Fruit fly (Drosophila melanogaster) whole organism, embryonic: Measurements from ENCODE around the gene Ntf-2.

Experiments used
- Ada2b ChIP-seq: fragments of 200-800 bp; sonication (Bioruptor generic); IDR thresholded peaks from 2 replicates; pipeline ENCODE4 v1.3.6; 2022; ENCODE audit warnings: missing biosample characterization, missing genetic modification characterization
- Adf1 ChIP-seq: fragments of 200-800 bp; sonication (Bioruptor generic); IDR thresholded peaks from 2 replicates; pipeline ENCODE4 v1.3.6; 2022; ENCODE audit warnings: missing biosample characterization, missing genetic modification characterization
- Atf6 ChIP-seq: fragments of 200-800 bp; sonication (Bioruptor generic); IDR thresholded peaks from 2 replicates; pipeline ENCODE4 v1.3.6; 2022; ENCODE audit warnings: missing biosample characterization, missing genetic modification characterization
- CG10267 ChIP-seq: fragments of 200-800 bp; sonication (Bioruptor generic); optimal IDR thresholded peaks from 2 replicates; lab custom pipeline; 2018; ENCODE audit warnings: missing biosample characterization, mild to moderate bottlenecking, missing genetic modification characterization, moderate library complexity
- CG10366 ChIP-seq: fragments of 200-800 bp; sonication (Bioruptor generic); IDR thresholded peaks from 2 replicates; pipeline ENCODE4 v1.3.6; 2022; ENCODE audit warnings: missing biosample characterization, missing genetic modification characterization
- CG10654 ChIP-seq: fragments of 200-800 bp; sonication (Bioruptor generic); optimal IDR thresholded peaks from 2 replicates; lab custom pipeline; 2016; ENCODE audit warnings: missing biosample characterization, missing genetic modification characterization
- CG11723 ChIP-seq: fragments of 200-800 bp; sonication (Bioruptor generic); optimal IDR thresholded peaks from 2 replicates; lab custom pipeline; 2017; ENCODE audit warnings: missing biosample characterization, mild to moderate bottlenecking, missing genetic modification characterization
- CG12155 ChIP-seq: fragments of 200-800 bp; sonication (Bioruptor generic); optimal IDR thresholded peaks from 3 replicates; lab custom pipeline; 2016; ENCODE audit warnings: missing biosample characterization, missing genetic modification characterization
- CG12942 ChIP-seq: fragments of 200-800 bp; sonication (Bioruptor generic); optimal IDR thresholded peaks from 3 replicates; lab custom pipeline; 2016; ENCODE audit warnings: missing biosample characterization, missing genetic modification characterization
- CG16863 ChIP-seq: fragments of 200-800 bp; sonication (Bioruptor generic); optimal IDR thresholded peaks from 3 replicates; lab custom pipeline; 2016; ENCODE audit warnings: missing biosample characterization, missing genetic modification characterization
- CG17912 ChIP-seq: fragments of 200-800 bp; sonication (Bioruptor generic); optimal IDR thresholded peaks from 2 replicates; lab custom pipeline; 2018; ENCODE audit warnings: missing biosample characterization, mild to moderate bottlenecking, missing genetic modification characterization
- CG2129 ChIP-seq: fragments of 200-800 bp; sonication (Bioruptor generic); IDR thresholded peaks from 2 replicates; pipeline ENCODE4 v1.3.6; 2022; ENCODE audit warnings: missing biosample characterization, missing genetic modification characterization; ENCODE audit not compliant: partially characterized antibody
- CG2678 ChIP-seq: fragments of 200-800 bp; sonication (Bioruptor generic); optimal IDR thresholded peaks from 3 replicates; lab custom pipeline; 2019; ENCODE audit warnings: missing biosample characterization, mild to moderate bottlenecking, missing genetic modification characterization, moderate library complexity
- CG6689 ChIP-seq: fragments of 200-800 bp; sonication (Bioruptor generic); IDR thresholded peaks from 2 replicates; pipeline ENCODE4 v1.3.6; 2022; ENCODE audit warnings: missing biosample characterization, missing genetic modification characterization
- CG6854 ChIP-seq: fragments of 200-800 bp; sonication (Bioruptor generic); optimal IDR thresholded peaks from 3 replicates; lab custom pipeline; 2017; ENCODE audit warnings: missing biosample characterization, mild to moderate bottlenecking, missing genetic modification characterization
- CG7963 ChIP-seq: fragments of 200-800 bp; sonication (Bioruptor generic); IDR thresholded peaks from 3 replicates; pipeline ENCODE4 v1.3.6; 2022; ENCODE audit warnings: missing biosample characterization, missing genetic modification characterization; ENCODE audit not compliant: partially characterized antibody
- CG8290 ChIP-seq, 3 experiments: fragments of 200-800 bp; sonication (Bioruptor generic); optimal IDR thresholded peaks; 2 replicates each; lab custom pipeline; 2016 to 2019; ENCODE audit warnings: missing biosample characterization in 3 of 3, missing genetic modification characterization in 3 of 3, mild to moderate bottlenecking in 2 of 3, moderate library complexity in 1 of 3
- CG8359 ChIP-seq: fragments of 200-800 bp; sonication (Bioruptor generic); optimal IDR thresholded peaks from 2 replicates; lab custom pipeline; 2017; ENCODE audit warnings: missing biosample characterization, mild to moderate bottlenecking, missing genetic modification characterization, borderline replicate concordance
- CG9609 ChIP-seq: fragments of 200-800 bp; sonication (Bioruptor generic); optimal IDR thresholded peaks from 3 replicates; lab custom pipeline; 2016; ENCODE audit warnings: missing biosample characterization, missing genetic modification characterization
- CG9932 ChIP-seq: fragments of 200-800 bp; sonication (Bioruptor generic); IDR thresholded peaks from 2 replicates; pipeline ENCODE4 v1.3.6; 2022; ENCODE audit warnings: missing biosample characterization, missing genetic modification characterization
- CoRest ChIP-seq: fragments of 200-800 bp; sonication (Bioruptor generic); optimal IDR thresholded peaks from 3 replicates; lab custom pipeline; 2018; ENCODE audit warnings: missing biosample characterization, mild to moderate bottlenecking, missing genetic modification characterization, moderate library complexity
- CrebB ChIP-seq: fragments of 200-800 bp; sonication (Bioruptor generic); optimal IDR thresholded peaks from 3 replicates; lab custom pipeline; 2018; ENCODE audit warnings: missing biosample characterization, mild to moderate bottlenecking, missing genetic modification characterization
- Dp ChIP-seq: fragments of 200-800 bp; sonication (Bioruptor generic); optimal IDR thresholded peaks from 2 replicates; lab custom pipeline; 2018; ENCODE audit warnings: missing biosample characterization, mild to moderate bottlenecking, missing genetic modification characterization, moderate library complexity
- Ets97D ChIP-seq: fragments of 200-800 bp; sonication (Bioruptor generic); optimal IDR thresholded peaks from 3 replicates; lab custom pipeline; 2016; ENCODE audit warnings: missing biosample characterization, missing genetic modification characterization
- Fer2 ChIP-seq: fragments of 200-800 bp; sonication (Bioruptor generic); optimal IDR thresholded peaks from 2 replicates; lab custom pipeline; 2018; ENCODE audit warnings: missing biosample characterization, mild to moderate bottlenecking, missing genetic modification characterization, moderate library complexity
- H2.0 ChIP-seq: fragments of 200-800 bp; sonication (Bioruptor generic); IDR thresholded peaks from 2 replicates; pipeline ENCODE4 v1.3.6; 2022; ENCODE audit warnings: missing biosample characterization, missing genetic modification characterization
- Hr3 ChIP-seq: fragments of 200-800 bp; sonication (Bioruptor generic); optimal IDR thresholded peaks from 3 replicates; lab custom pipeline; 2016; ENCODE audit warnings: missing biosample characterization, missing genetic modification characterization
- Lhr ChIP-seq: fragments of 200-800 bp; sonication (Bioruptor generic); optimal IDR thresholded peaks from 3 replicates; lab custom pipeline; 2017; ENCODE audit warnings: mild to moderate bottlenecking, missing biosample characterization, missing genetic modification reagents, missing genetic modification characterization
- MBD-R2 ChIP-seq: fragments of 200-800 bp; sonication (Bioruptor generic); IDR thresholded peaks from 2 replicates; pipeline ENCODE4 v1.3.6; 2022; ENCODE audit warnings: missing biosample characterization, missing genetic modification characterization
- Optix ChIP-seq: fragments of 200-800 bp; sonication (Bioruptor generic); IDR thresholded peaks from 3 replicates; pipeline ENCODE4 v1.3.6; 2022; ENCODE audit warnings: missing biosample characterization, missing genetic modification characterization
- ara ChIP-seq: fragments of 200-800 bp; sonication (Bioruptor generic); IDR thresholded peaks from 2 replicates; pipeline ENCODE4 v1.3.6; 2022; ENCODE audit warnings: missing biosample characterization, missing genetic modification characterization
- cad ChIP-seq: fragments of >200 bp; optimal IDR thresholded peaks from 2 replicates; lab custom pipeline; 2017; ENCODE audit warnings: missing biosample characterization, missing genetic modification characterization
- chinmo ChIP-seq: fragments of 200-800 bp; sonication (Bioruptor generic); IDR thresholded peaks from 4 replicates; pipeline ENCODE4 v1.3.6; 2022; ENCODE audit warnings: missing biosample characterization, missing genetic modification characterization; ENCODE audit not compliant: partially characterized antibody
- danr ChIP-seq: fragments of 200-800 bp; sonication (Bioruptor generic); IDR thresholded peaks from 2 replicates; pipeline ENCODE4 v1.3.6; 2022; ENCODE audit warnings: missing biosample characterization, missing genetic modification characterization
- fd102C ChIP-seq: fragments of 200-800 bp; sonication (Bioruptor generic); optimal IDR thresholded peaks from 2 replicates; lab custom pipeline; 2018; ENCODE audit warnings: missing biosample characterization, mild to moderate bottlenecking, missing genetic modification characterization, moderate library complexity
- gem ChIP-seq: fragments of 200-800 bp; sonication (Bioruptor generic); optimal IDR thresholded peaks from 2 replicates; lab custom pipeline; 2019; ENCODE audit warnings: missing biosample characterization, mild to moderate bottlenecking, missing genetic modification characterization, moderate library complexity
- h ChIP-seq: fragments of >200 bp; optimal IDR thresholded peaks from 2 replicates; lab custom pipeline; 2017
- hth ChIP-seq: fragments of >200 bp; optimal IDR thresholded peaks from 2 replicates; lab custom pipeline; 2017; ENCODE audit warnings: inconsistent platforms
- knrl ChIP-seq: fragments of 200-800 bp; sonication (Bioruptor generic); IDR thresholded peaks from 3 replicates; pipeline ENCODE4 v1.3.6; 2022; ENCODE audit warnings: missing biosample characterization, missing genetic modification characterization; ENCODE audit not compliant: partially characterized antibody
- lilli ChIP-seq: fragments of 200-800 bp; sonication (Bioruptor generic); optimal IDR thresholded peaks from 3 replicates; lab custom pipeline; 2016; ENCODE audit warnings: missing biosample characterization, missing genetic modification characterization
- lov ChIP-seq, 2 experiments: fragments of 200-800 bp in 1 of 2; fragments of >200 bp in 1 of 2; sonication (Bioruptor generic) in 1 of 2; IDR thresholded peaks in 1 of 2; optimal IDR thresholded peaks in 1 of 2; 2 replicates in 1 of 2; 3 replicates in 1 of 2; pipeline versions ENCODE4 v1.3.6 to Lab custom; 2017 to 2022; ENCODE audit warnings: missing biosample characterization in 1 of 2, missing genetic modification characterization in 1 of 2
- mam ChIP-seq: fragments of 200-800 bp; sonication (Bioruptor generic); optimal IDR thresholded peaks from 3 replicates; lab custom pipeline; 2016; ENCODE audit warnings: missing biosample characterization, missing genetic modification characterization
- oc ChIP-seq: fragments of 200-800 bp; sonication (Bioruptor generic); optimal IDR thresholded peaks from 2 replicates; lab custom pipeline; 2018; ENCODE audit warnings: missing biosample characterization, mild to moderate bottlenecking, missing genetic modification characterization, moderate library complexity
- rib ChIP-seq: fragments of 200-800 bp; sonication (Bioruptor generic); IDR thresholded peaks from 2 replicates; pipeline ENCODE4 v1.3.6; 2022; ENCODE audit warnings: missing biosample characterization, missing genetic modification characterization
- scrt ChIP-seq: fragments of 200-800 bp; sonication (Bioruptor generic); optimal IDR thresholded peaks from 2 replicates; lab custom pipeline; 2018; ENCODE audit warnings: missing biosample characterization, mild to moderate bottlenecking, missing genetic modification characterization, moderate library complexity
- sens-2 ChIP-seq: fragments of 200-800 bp; sonication (Bioruptor generic); IDR thresholded peaks from 2 replicates; pipeline ENCODE4 v1.3.6; 2022; ENCODE audit warnings: missing biosample characterization, missing genetic modification characterization
- toy ChIP-seq: fragments of 200-800 bp; sonication (Bioruptor generic); IDR thresholded peaks from 2 replicates; pipeline ENCODE4 v1.3.6; 2022; ENCODE audit warnings: missing biosample characterization, missing genetic modification characterization
- ttk ChIP-seq: fragments of 200-800 bp; sonication (Bioruptor generic); IDR thresholded peaks from 2 replicates; pipeline ENCODE4 v2.1.2; 2022; ENCODE audit warnings: missing biosample characterization, missing genetic modification characterization
- tup ChIP-seq: fragments of 200-800 bp; sonication (Bioruptor generic); optimal IDR thresholded peaks from 2 replicates; lab custom pipeline; 2016; ENCODE audit warnings: missing biosample characterization, mild to moderate bottlenecking, missing genetic modification characterization, moderate library complexity
- unc-4 ChIP-seq: fragments of 200-800 bp; sonication (Bioruptor generic); IDR thresholded peaks from 2 replicates; pipeline ENCODE4 v1.3.6; 2022; ENCODE audit warnings: missing biosample characterization, missing genetic modification characterization; ENCODE audit not compliant: partially characterized antibody

Ntf-2 gene

DNA sequence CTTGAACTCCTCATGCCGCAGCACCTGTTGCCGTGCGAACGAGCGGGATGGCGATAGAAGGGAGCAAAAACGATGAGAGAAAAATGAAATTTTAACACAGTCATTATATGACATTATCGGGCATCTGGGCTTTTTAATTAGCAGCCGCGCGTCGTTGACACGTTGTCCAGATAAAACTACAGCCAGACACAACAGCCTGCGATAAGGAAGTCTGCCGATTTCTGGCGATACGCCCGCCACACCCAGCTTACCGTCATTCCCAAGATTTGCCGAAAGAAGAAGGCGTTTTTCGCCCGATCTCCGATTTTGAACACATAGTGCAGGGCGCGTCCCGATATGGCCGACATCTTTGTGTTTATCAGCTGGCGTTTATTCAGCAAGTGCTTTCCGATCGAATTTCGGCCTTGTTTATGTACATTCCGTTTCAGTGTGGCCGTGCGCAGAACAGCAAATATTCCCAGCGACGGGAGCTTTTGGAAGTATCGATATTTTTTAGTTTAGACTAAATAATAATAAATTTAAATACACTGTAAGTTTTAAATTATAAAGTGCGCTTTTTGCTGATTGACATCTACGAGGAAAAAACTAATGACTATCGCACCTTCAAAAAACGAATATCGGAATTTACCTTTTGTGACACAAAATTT is 7.2 kb upstream of the Ntf-2 start, which contains the start of gene CG1532 (continued):
- no peak for TF ChIP-seq CG10366
- no peak for TF ChIP-seq Atf6
- no peak for TF ChIP-seq CG16863 (GFP tag; lab: Kevin White, UChicago)
- TF ChIP-seq fd102C (GFP tag; lab: Kevin White, UChicago): no peak
- no peak for TF ChIP-seq CrebB (tag; lab: Kevin White, UChicago)
- no peak for TF ChIP-seq CG11723 (GFP tag; lab: Kevin White, UChicago)
- TF ChIP-seq Lhr (GFP tag; lab: Kevin White, UChicago): peak; percentile 15
- no peak for TF ChIP-seq CG9609 (GFP tag; lab: Kevin White, UChicago)
- peak; percentile 30 for TF ChIP-seq Dp (GFP tag; lab: Kevin White, UChicago)
- TF ChIP-seq hth (lab: Kevin White, UChicago): no peak
- TF ChIP-seq Hr3 (GFP tag; lab: Kevin White, UChicago): no peak
- no peak for TF ChIP-seq CG12942 (GFP tag; lab: Kevin White, UChicago)
- TF ChIP-seq CG17912 (GFP tag; lab: Kevin White, UChicago): no peak
- no peak for TF ChIP-seq H2.0 (GFP tag; lab: Robert Waterston, UW)
- TF ChIP-seq CG8290 (GFP tag; optimal IDR thresholded peaks at IDR 0.05; lab: Kevin White, UChicago): peak; percentile 2
- TF ChIP-seq CG8290 (tag; optimal IDR thresholded peaks at IDR 0.05; lab: Kevin White, UChicago): peak in 1 of 2 experiments; percentile 48
- no peak for TF ChIP-seq ttk
- no peak for TF ChIP-seq danr (GFP tag; lab: Robert Waterston, UW)
- TF ChIP-seq gem (tag; lab: Kevin White, UChicago): no peak
- TF ChIP-seq Ets97D (GFP tag; lab: Kevin White, UChicago): peak; percentile 18
- TF ChIP-seq Adf1 (GFP tag; lab: Robert Waterston, UW): peak; percentile 8; the same call in 1 of the 2 replicates
- TF ChIP-seq sens-2 (GFP tag; lab: Robert Waterston, UW): no peak
- TF ChIP-seq Optix (GFP tag; lab: Robert Waterston, UW): no peak
- no peak for TF ChIP-seq CG6689 (GFP tag; lab: Robert Waterston, UW)
- peak; percentile 37; the same call in 1 of the 2 replicates for TF ChIP-seq MBD-R2 (GFP tag; lab: Robert Waterston, UW)
- TF ChIP-seq CG8359 (GFP tag; lab: Kevin White, UChicago): no peak
- TF ChIP-seq unc-4 (GFP tag; lab: Robert Waterston, UW): peak; percentile 64; the same call in 1 of the 2 replicates
- TF ChIP-seq mam (GFP tag; lab: Kevin White, UChicago): no peak
- TF ChIP-seq CG9932 (GFP tag; lab: Robert Waterston, UW): no peak
- no peak for TF ChIP-seq lilli (GFP tag; lab: Kevin White, UChicago)
- 0 out of 4 replicates have a peak, but pooled peaks have one; percentile 58 for TF ChIP-seq chinmo
- TF ChIP-seq CG2678 (tag; lab: Kevin White, UChicago): no peak
- TF ChIP-seq knrl: peak; percentile 57
- no peak for TF ChIP-seq cad (GFP tag; lab: Kevin White, UChicago)
- no peak for TF ChIP-seq CG12155 (GFP tag; lab: Kevin White, UChicago)
- no peak for TF ChIP-seq rib (GFP tag; lab: Robert Waterston, UW)
- no peak for TF ChIP-seq Ada2b (GFP tag; lab: Robert Waterston, UW)
- no peak for TF ChIP-seq h (lab: Kevin White, UChicago)
- TF ChIP-seq toy: no peak
- no peak for TF ChIP-seq oc (tag; lab: Kevin White, UChicago)
- no peak for TF ChIP-seq ara (GFP tag; lab: Robert Waterston, UW)
- TF ChIP-seq CG10654 (GFP tag; lab: Kevin White, UChicago): no peak
- TF ChIP-seq Fer2 (tag; lab: Kevin White, UChicago): no peak
- no peak for TF ChIP-seq tup (GFP tag; lab: Kevin White, UChicago)
- TF ChIP-seq CG6854 (GFP tag; lab: Kevin White, UChicago): no peak
- TF ChIP-seq CoRest: peak; percentile 7
- no peak for TF ChIP-seq CG10267
- TF ChIP-seq scrt (GFP tag; lab: Kevin White, UChicago): peak; percentile 67
- no peak for TF ChIP-seq CG7963
- TF ChIP-seq lov (optimal IDR thresholded peaks at IDR 0.05; lab: Kevin White, UChicago): no peak
- TF ChIP-seq lov (GFP tag; IDR thresholded peaks at IDR 0.05; lab: Robert Waterston, UW): no peak
- TF ChIP-seq CG2129 (GFP tag; lab: Robert Waterston, UW): no peak
